Worm (Caenorhabditis elegans) whole organism, L1 larva: Measurements from ENCODE around the gene pha-2.

Experiments
- aha-1 ChIP-seq: fragments of 150-350 bp; optimal IDR thresholded peaks from 2 replicates; lab custom pipeline; 2014; ENCODE audit warnings: missing biosample characterization, missing genetic modification characterization
- ama-1 ChIP-seq: fragments of 150-350 bp; optimal IDR thresholded peaks from 2 replicates; lab custom pipeline; 2014
- blmp-1 ChIP-seq: fragments of 150-350 bp; optimal IDR thresholded peaks from 2 replicates; lab custom pipeline; 2014; ENCODE audit warnings: missing biosample characterization, missing genetic modification characterization
- ceh-88 ChIP-seq: fragments of 200-800 bp; sonication (Bioruptor generic); IDR thresholded peaks from 2 replicates; pipeline ENCODE4 v1.3.6; 2022; ENCODE audit warnings: missing genetic modification characterization, missing compliant biosample characterization
- ceh-90 ChIP-seq: sonication (generic microtip); optimal IDR thresholded peaks from 2 replicates; lab custom pipeline; 2016; ENCODE audit warnings: missing genetic modification characterization, missing compliant biosample characterization
- ces-1 ChIP-seq: fragments of 150-350 bp; optimal IDR thresholded peaks from 2 replicates; lab custom pipeline; 2014; ENCODE audit warnings: missing biosample characterization, missing genetic modification reagents, missing genetic modification characterization
- efl-1 ChIP-seq, 4 experiments: fragments of 150-350 bp; optimal IDR thresholded peaks in 3 of 4; peaks in 1 of 4; 1 replicate in 1 of 4; 2 replicates in 3 of 4; lab custom pipeline; 2014; ENCODE audit warnings: missing biosample characterization in 2 of 4, missing genetic modification characterization in 2 of 4, missing genetic modification reagents in 2 of 4
- hlh-17 ChIP-seq: fragments of 200-800 bp; sonication (Bioruptor generic); optimal IDR thresholded peaks from 2 replicates; lab custom pipeline; 2018; ENCODE audit warnings: missing genetic modification characterization, mild to moderate bottlenecking, missing compliant biosample characterization, moderate library complexity, borderline replicate concordance
- jun-1 ChIP-seq: fragments of 150-350 bp; optimal IDR thresholded peaks from 2 replicates; lab custom pipeline; 2014; ENCODE audit warnings: missing biosample characterization, missing genetic modification reagents, missing genetic modification characterization
- lin-14 ChIP-seq: fragments of 200-800 bp; sonication (Bioruptor generic); optimal IDR thresholded peaks from 2 replicates; lab custom pipeline; 2018; ENCODE audit warnings: mild to moderate bottlenecking, missing genetic modification characterization, moderate library complexity, missing compliant biosample characterization
- lin-35 ChIP-seq, 2 experiments: fragments of 150-350 bp; optimal IDR thresholded peaks; 2 replicates each; lab custom pipeline; 2014; ENCODE audit warnings: missing biosample characterization in 2 of 2, missing genetic modification characterization in 2 of 2, missing genetic modification reagents in 2 of 2
- mef-2 ChIP-seq: fragments of 150-350 bp; optimal IDR thresholded peaks from 2 replicates; lab custom pipeline; 2014; ENCODE audit warnings: missing biosample characterization, missing genetic modification characterization
- nhr-11 ChIP-seq: fragments of 150-350 bp; optimal IDR thresholded peaks from 2 replicates; lab custom pipeline; 2014; ENCODE audit warnings: missing biosample characterization, missing genetic modification characterization
- nhr-20 ChIP-seq: sonication (generic microtip); optimal IDR thresholded peaks from 2 replicates; lab custom pipeline; 2016; ENCODE audit warnings: mild to moderate bottlenecking, missing genetic modification characterization, missing compliant biosample characterization
- nhr-47 ChIP-seq: sonication (generic microtip); optimal IDR thresholded peaks from 2 replicates; lab custom pipeline; 2016; ENCODE audit warnings: mild to moderate bottlenecking, missing genetic modification characterization, moderate library complexity, missing compliant biosample characterization
- nhr-71 ChIP-seq: sonication (generic microtip); optimal IDR thresholded peaks from 2 replicates; lab custom pipeline; 2016; ENCODE audit warnings: mild to moderate bottlenecking, missing genetic modification characterization, moderate library complexity, missing compliant biosample characterization
- nhr-77 ChIP-seq: fragments of 150-350 bp; optimal IDR thresholded peaks from 2 replicates; lab custom pipeline; 2014; ENCODE audit warnings: missing biosample characterization, missing genetic modification characterization
- nhr-84 ChIP-seq: sonication (generic microtip); optimal IDR thresholded peaks from 2 replicates; lab custom pipeline; 2017; ENCODE audit warnings: missing biosample characterization, missing genetic modification characterization
- nhr-90 ChIP-seq: sonication (generic microtip); optimal IDR thresholded peaks from 2 replicates; lab custom pipeline; 2016; ENCODE audit warnings: mild to moderate bottlenecking, missing genetic modification characterization, missing compliant biosample characterization; ENCODE audit not compliant: poor library complexity
- pax-3 ChIP-seq: fragments of 200-800 bp; sonication (Bioruptor generic); optimal IDR thresholded peaks from 2 replicates; lab custom pipeline; 2018; ENCODE audit warnings: mild to moderate bottlenecking, missing genetic modification characterization, moderate library complexity, missing compliant biosample characterization
- rnt-1 ChIP-seq: sonication (generic microtip); optimal IDR thresholded peaks from 2 replicates; lab custom pipeline; 2016; ENCODE audit warnings: mild to moderate bottlenecking, missing genetic modification characterization, moderate library complexity, missing compliant biosample characterization
- snpc-4 ChIP-seq: fragments of 150-350 bp; optimal IDR thresholded peaks from 2 replicates; lab custom pipeline; 2014; ENCODE audit warnings: missing biosample characterization, missing genetic modification characterization
- snu-23 ChIP-seq: sonication (generic microtip); optimal IDR thresholded peaks from 2 replicates; lab custom pipeline; 2016; ENCODE audit warnings: missing genetic modification characterization, missing compliant biosample characterization
- tbx-2 ChIP-seq: sonication (generic microtip); optimal IDR thresholded peaks from 2 replicates; lab custom pipeline; 2016; ENCODE audit warnings: missing genetic modification characterization, missing compliant biosample characterization
- unc-130 ChIP-seq: fragments of 150-350 bp; optimal IDR thresholded peaks from 2 replicates; lab custom pipeline; 2017; ENCODE audit warnings: missing biosample characterization, missing genetic modification characterization, inconsistent platforms
- unc-62 ChIP-seq: fragments of 150-350 bp; optimal IDR thresholded peaks from 2 replicates; lab custom pipeline; 2014; ENCODE audit warnings: missing biosample characterization, missing genetic modification reagents, missing genetic modification characterization
- unc-98 ChIP-seq: fragments of 200-800 bp; sonication (Bioruptor generic); IDR thresholded peaks from 2 replicates; pipeline ENCODE4 v1.3.6; 2022; ENCODE audit warnings: missing genetic modification characterization, missing compliant biosample characterization
- zip-4 ChIP-seq: fragments of 200-800 bp; sonication (Bioruptor generic); optimal IDR thresholded peaks from 2 replicates; lab custom pipeline; 2018; ENCODE audit warnings: mild to moderate bottlenecking, missing genetic modification characterization, moderate library complexity, missing compliant biosample characterization
- ztf-4 ChIP-seq: fragments of 150-350 bp; optimal IDR thresholded peaks from 2 replicates; lab custom pipeline; 2014; ENCODE audit warnings: missing biosample characterization, missing genetic modification characterization

pha-2 gene

ce11 chrX:629134-629533 is 7.7 kb downstream of the pha-2 start, which contains the start of gene M6.4:
Gene M6.4, plus strand, starts transcription at chrX:629188.
- TF ChIP-seq efl-1 (optimal IDR thresholded peaks at IDR 0.05; lab: Kevin White, UChicago) (no peak), efl-1 (GFP tag; optimal IDR thresholded peaks at IDR 0.05 in 1 of 2; lab: Kevin White, UChicago) (peak in 1 of 2 experiments; percentile 68), hlh-17 (GFP tag; lab: Kevin White, UChicago) (no peak), pax-3 (no peak), blmp-1 (tag; lab: Kevin White, UChicago) (no peak)
- TF ChIP-seq, all 84 proteins: peak for 1

- TF ChIP-seq nhr-47 (tag; lab: Kevin White, UChicago) (no peak), rnt-1 (tag; lab: Kevin White, UChicago) (peak; percentile 23), lin-14 (no peak)
Measured at ce11 chrX:621688-622087, 15.1 kb downstream of the pha-2 start.

- TF ChIP-seq nhr-90, result no peak
- peak; percentile 35 for TF ChIP-seq zip-4 (GFP tag; lab: Kevin White, UChicago)
- TF ChIP-seq ztf-4 (tag; lab: Kevin White, UChicago), result no peak
- no peak for TF ChIP-seq nhr-11
- no peak for TF ChIP-seq nhr-84
- no peak for TF ChIP-seq lin-35 (GFP tag; optimal IDR thresholded peaks at IDR 0.05; lab: Kevin White, UChicago)
Measured at ce11 chrX:621190-621589, 15.6 kb downstream of the pha-2 start, which contains the start of gene unc-96. Gene unc-96, minus strand, starts transcription at chrX:621290.

ce11 chrX:617730-618129 is 19.1 kb downstream of the pha-2 start:
- TF ChIP-seq nhr-20 (peak; percentile 2), rnt-1 (tag; lab: Kevin White, UChicago) (peak; percentile 0), ceh-88 (GFP tag; lab: Robert Waterston, UW) (no peak), tbx-2 (tag; lab: Kevin White, UChicago) (peak; percentile 47), nhr-77 (tag; lab: Kevin White, UChicago) (peak; percentile 55), lin-14 (peak; percentile 20), mef-2 (tag; lab: Kevin White, UChicago) (no peak)

- TF ChIP-seq snu-23 (GFP tag; lab: Kevin White, UChicago), result no peak
- no peak for TF ChIP-seq unc-130 (tag; lab: Kevin White, UChicago)
- no peak for TF ChIP-seq nhr-47 (tag; lab: Kevin White, UChicago)
- peak; percentile 58 for TF ChIP-seq snpc-4
Measured at ce11 chrX:612783-613182, 24.0 kb downstream of the pha-2 start.

- TF ChIP-seq unc-62 (GFP tag; lab: Kevin White, UChicago) (no peak), hlh-17 (GFP tag; lab: Kevin White, UChicago) (no peak), jun-1 (no peak), nhr-20 (no peak), ces-1 (GFP tag; lab: Kevin White, UChicago) (no peak), lin-35 (GFP tag; optimal IDR thresholded peaks at IDR 0.05; lab: Kevin White, UChicago) (no peak), ama-1 (no peak), aha-1 (tag; lab: Kevin White, UChicago) (no peak), ceh-90 (tag; lab: Kevin White, UChicago) (no peak), nhr-71 (tag; lab: Kevin White, UChicago) (no peak)
Measured at ce11 chrX:609553-609952, 27.2 kb downstream of the pha-2 start.

ce11 chrX:608392-608791 is 28.4 kb downstream of the pha-2 start, which contains the start of gene F13C5.5:
Gene F13C5.5, minus strand, starts transcription at chrX:608492.
- TF ChIP-seq nhr-77 (tag; lab: Kevin White, UChicago), result peak; percentile 1
- TF ChIP-seq unc-98 (GFP tag; lab: Robert Waterston, UW), result no peak
